Worm (Caenorhabditis elegans) whole organism, late embryonic: Measurements from ENCODE around the gene F28A10.7.

Experiments used
- ceh-22 ChIP-seq: sonication (generic microtip); optimal IDR thresholded peaks from 2 replicates; lab custom pipeline; 2017; ENCODE audit warnings: missing biosample characterization, missing genetic modification characterization
- madf-2 ChIP-seq: sonication (generic microtip); optimal IDR thresholded peaks from 2 replicates; lab custom pipeline; 2017; ENCODE audit warnings: missing genetic modification characterization, missing compliant biosample characterization
- odd-2 ChIP-seq: sonication (generic microtip); optimal IDR thresholded peaks from 2 replicates; lab custom pipeline; 2017; ENCODE audit warnings: antibody characterized with exemption, mild to moderate bottlenecking, missing genetic modification characterization, missing compliant biosample characterization

DNA sequence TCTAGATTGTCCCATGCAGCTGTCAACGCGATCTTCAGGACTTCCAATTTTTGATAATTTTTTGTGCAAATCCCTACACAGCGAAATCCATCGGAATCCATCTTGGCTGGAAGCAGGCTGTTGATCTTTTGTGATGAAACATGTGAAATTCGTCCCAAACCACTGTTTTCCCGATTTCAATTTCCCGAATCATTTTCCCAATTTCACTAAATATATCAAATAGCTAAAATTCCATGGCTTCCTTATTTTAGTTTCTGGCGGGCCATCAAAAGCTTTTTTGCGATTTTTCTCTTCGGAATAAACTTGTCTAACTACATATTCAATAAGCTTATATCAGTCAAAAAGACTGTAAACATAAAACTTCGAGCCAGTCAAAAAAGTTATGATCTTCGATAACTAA is 24.0 kb downstream of the F28A10.7 start, which contains the start of gene F46F5.8:
- TF ChIP-seq odd-2 (tag; lab: Kevin White, UChicago), result no peak
- no peak for TF ChIP-seq madf-2 (tag; lab: Kevin White, UChicago)
- no peak for TF ChIP-seq ceh-22
